Worm (Caenorhabditis elegans) whole organism, mixed stage, embryonic: Measurements from ENCODE around the gene oac-6.

Source experiments
- ceh-83 ChIP-seq: fragments of 200-800 bp; sonication (Bioruptor generic); optimal IDR thresholded peaks from 2 replicates; lab custom pipeline; 2018; ENCODE audit warnings: mild to moderate bottlenecking, missing genetic modification characterization, missing compliant biosample characterization
- ces-1 ChIP-seq: fragments of 150-350 bp; optimal IDR thresholded peaks from 2 replicates; lab custom pipeline; 2014; ENCODE audit warnings: missing biosample characterization, missing genetic modification reagents, missing genetic modification characterization
- elt-1 ChIP-seq: sonication (generic microtip); optimal IDR thresholded peaks from 2 replicates; lab custom pipeline; 2017; ENCODE audit warnings: missing genetic modification characterization, mild to moderate bottlenecking, missing compliant biosample characterization, antibody characterized with exemption, moderate library complexity, borderline replicate concordance; ENCODE audit not compliant: insufficient read depth
- elt-3 ChIP-seq: fragments of 150-350 bp; optimal IDR thresholded peaks from 2 replicates; lab custom pipeline; 2014; ENCODE audit warnings: missing biosample characterization, missing genetic modification characterization
- ham-2 ChIP-seq: fragments of 200-800 bp; sonication (Bioruptor generic); optimal IDR thresholded peaks from 2 replicates; lab custom pipeline; 2018; ENCODE audit warnings: mild to moderate bottlenecking, missing genetic modification characterization, missing compliant biosample characterization
- nhr-76 ChIP-seq: sonication (generic microtip); optimal IDR thresholded peaks from 2 replicates; lab custom pipeline; 2017; ENCODE audit warnings: missing biosample characterization, missing genetic modification characterization
- pha-4 ChIP-seq: fragments of 150-350 bp; optimal IDR thresholded peaks from 2 replicates; lab custom pipeline; 2018; ENCODE audit warnings: missing biosample characterization, missing genetic modification reagents, missing genetic modification characterization
- ztf-11 ChIP-seq: fragments of 150-350 bp; optimal IDR thresholded peaks from 2 replicates; lab custom pipeline; 2014; ENCODE audit warnings: missing biosample characterization, missing genetic modification characterization

ce11 chrV:16309523-16309922 lies 7.0 kb downstream of the oac-6 start, which contains the start of gene oac-7:
- TF ChIP-seq elt-1 (no peak), nhr-76 (no peak), ham-2 (GFP tag; lab: Kevin White, UChicago) (no peak), elt-3 (tag; lab: Kevin White, UChicago) (no peak), pha-4 (tag; lab: Kevin White, UChicago) (no peak), ztf-11 (tag; lab: Kevin White, UChicago) (no peak), ceh-83 (no peak), ces-1 (GFP tag; lab: Kevin White, UChicago) (no peak)
